Worm (Caenorhabditis elegans) whole organism, late embryonic: ENCODE measurements around the gene snt-1.

Source experiments
- Y22D7AL.16 ChIP-seq: sonication (generic microtip); optimal IDR thresholded peaks from 2 replicates; lab custom pipeline; 2016; ENCODE audit warnings: missing genetic modification characterization, missing compliant biosample characterization
- fkh-6 ChIP-seq: sonication (generic microtip); optimal IDR thresholded peaks from 2 replicates; lab custom pipeline; 2016; ENCODE audit warnings: missing genetic modification characterization, missing compliant biosample characterization
- hlh-15 ChIP-seq: sonication (generic microtip); optimal IDR thresholded peaks from 2 replicates; lab custom pipeline; 2016; ENCODE audit warnings: missing genetic modification characterization, missing compliant biosample characterization
- lin-11 ChIP-seq: fragments of 200-800 bp; sonication (Bioruptor generic); optimal IDR thresholded peaks from 2 replicates; lab custom pipeline; 2018; ENCODE audit warnings: mild to moderate bottlenecking, missing genetic modification characterization, missing compliant biosample characterization
- nfya-1 ChIP-seq: sonication (generic microtip); optimal IDR thresholded peaks from 2 replicates; lab custom pipeline; 2017; ENCODE audit warnings: missing genetic modification characterization, mild to moderate bottlenecking, missing compliant biosample characterization, antibody characterized with exemption, moderate library complexity
- nhr-232 ChIP-seq: sonication (generic microtip); optimal IDR thresholded peaks from 2 replicates; lab custom pipeline; 2016; ENCODE audit warnings: missing genetic modification characterization, missing compliant biosample characterization
- npax-4 ChIP-seq: sonication (generic microtip); optimal IDR thresholded peaks from 2 replicates; lab custom pipeline; 2016; ENCODE audit warnings: missing genetic modification characterization, missing compliant biosample characterization
- tbx-2 ChIP-seq: sonication (generic microtip); optimal IDR thresholded peaks from 2 replicates; lab custom pipeline; 2016; ENCODE audit warnings: missing genetic modification characterization, missing compliant biosample characterization
- unc-86 ChIP-seq: sonication (generic microtip); optimal IDR thresholded peaks from 2 replicates; lab custom pipeline; 2016; ENCODE audit warnings: missing genetic modification characterization, missing compliant biosample characterization

- TF ChIP-seq unc-86, result no peak
- no peak for TF ChIP-seq Y22D7AL.16 (tag; lab: Kevin White, UChicago)
- no peak for TF ChIP-seq nfya-1 (tag; lab: Kevin White, UChicago)
- no peak for TF ChIP-seq tbx-2
- TF ChIP-seq npax-4 (tag; lab: Kevin White, UChicago), result no peak
- TF ChIP-seq fkh-6, result no peak
- no peak for TF ChIP-seq hlh-15
- TF ChIP-seq lin-11 (tag; lab: Kevin White, UChicago), result no peak
- no peak for TF ChIP-seq nhr-232 (tag; lab: Kevin White, UChicago)
Observed at ce11 chrII:6791891-6792290, 18.9 kb upstream of the snt-1 start, which contains the start of gene T13C2.2.
